Fruit fly (Drosophila melanogaster): Measurements from ENCODE around the gene CG14073.

Gene CG14073

DNA sequence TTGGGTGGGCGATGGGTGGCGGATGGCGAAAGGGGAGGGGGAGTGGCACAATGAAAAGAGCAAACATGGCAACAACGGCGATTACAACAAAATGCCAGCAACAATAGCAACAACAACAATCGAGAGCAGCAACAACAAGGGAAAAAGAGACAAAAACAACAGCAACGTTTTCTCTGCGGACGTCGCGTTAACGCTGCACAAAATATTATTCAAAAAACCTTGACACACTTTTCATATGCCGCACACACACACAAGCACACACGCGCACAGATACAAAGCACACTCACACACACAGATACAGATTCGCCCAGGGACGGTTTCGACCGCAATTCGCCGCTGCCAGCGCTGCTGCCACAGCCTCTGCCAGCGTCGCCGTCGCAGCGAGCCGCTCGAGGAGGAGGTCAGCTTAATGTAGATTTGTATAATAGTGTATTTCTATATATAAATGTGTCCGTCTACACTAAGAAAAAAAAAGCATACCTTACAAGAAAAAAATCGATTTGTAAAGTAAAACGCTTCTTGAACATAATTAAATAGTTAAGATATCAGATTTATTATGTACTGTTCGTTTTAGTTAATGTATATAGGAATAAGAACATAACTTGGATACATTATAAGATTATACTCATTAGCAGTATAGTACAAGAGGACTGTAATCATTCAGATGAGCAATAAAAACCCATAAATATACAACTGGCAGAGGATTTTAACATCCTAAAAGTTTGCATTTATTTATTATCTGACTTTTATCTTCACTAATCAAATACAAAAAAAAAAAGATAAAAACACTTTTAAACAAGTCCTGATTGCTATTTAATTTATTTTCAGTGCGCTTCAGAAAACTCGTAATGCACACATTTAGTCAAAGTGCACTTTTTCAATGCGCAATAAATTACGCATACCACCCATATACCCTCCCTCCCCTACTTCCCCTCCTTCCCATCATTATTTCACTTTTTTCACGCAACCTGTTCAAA is 38.5 kb downstream of the CG14073 start (continued):
- TF ChIP-seq nom (GFP tag; optimal IDR thresholded peaks at IDR 0.05) (peak; percentile 14), CG8944 (GFP tag; optimal IDR thresholded peaks at IDR 0.05) (peak; percentile 2), dmrt99B (tag; optimal IDR thresholded peaks at IDR 0.05) (peak; percentile 86), CG13296 (GFP tag; optimal IDR thresholded peaks at IDR 0.05) (peak; percentile 40), Mrtf (GFP tag; IDR thresholded peaks at IDR 0.05) (0 out of 3 replicates have a peak, but pooled peaks have one; percentile 34), CG18476 (GFP tag; optimal IDR thresholded peaks at IDR 0.05) (no peak), CG10565 (GFP tag; optimal IDR thresholded peaks at IDR 0.05) (no peak), CG4282 (GFP tag; optimal IDR thresholded peaks at IDR 0.05) (no peak), yki (optimal IDR thresholded peaks at IDR 0.05) (no peak), amos (GFP tag; IDR thresholded peaks at IDR 0.05; ENCODE audit: partially characterized antibody) (no peak), Sry-β (GFP tag; optimal IDR thresholded peaks at IDR 0.05) (no peak), pros (GFP tag; optimal IDR thresholded peaks at IDR 0.05) (no peak), CG11456 (GFP tag; IDR thresholded peaks at IDR 0.05) (no peak), NfI (GFP tag; optimal IDR thresholded peaks at IDR 0.05) (peak; percentile 57), psq (GFP tag; optimal IDR thresholded peaks at IDR 0.05) (no peak), CG5180 (GFP tag; optimal IDR thresholded peaks at IDR 0.05) (peak; percentile 60), wek (GFP tag; optimal IDR thresholded peaks at IDR 0.05) (no peak), Rx (GFP tag; IDR thresholded peaks at IDR 0.05) (no peak; the same call in 1 of the 2 replicates), CG7271 (tag; optimal IDR thresholded peaks at IDR 0.05) (no peak), CG1792 (GFP tag; optimal IDR thresholded peaks at IDR 0.05) (no peak), eyg (GFP tag; optimal IDR thresholded peaks at IDR 0.05) (peak; percentile 1), CG7786 (GFP tag; optimal IDR thresholded peaks at IDR 0.05) (no peak), CG18011 (GFP tag; optimal IDR thresholded peaks at IDR 0.05) (no peak), Mes4 (GFP tag; optimal IDR thresholded peaks at IDR 0.05) (no peak), Hr3 (GFP tag; optimal IDR thresholded peaks at IDR 0.05) (peak; percentile 26), gem (tag; optimal IDR thresholded peaks at IDR 0.05) (peak; percentile 77), esg (GFP tag; conservative IDR thresholded peaks at IDR 0.05) (peak; percentile 57), az2 (GFP tag; optimal IDR thresholded peaks at IDR 0.05) (peak; percentile 61), pb (GFP tag; optimal IDR thresholded peaks at IDR 0.05) (no peak), Hand (GFP tag; optimal IDR thresholded peaks at IDR 0.05) (no peak), sc (optimal IDR thresholded peaks at IDR 0.05) (no peak), sc (GFP tag; optimal IDR thresholded peaks at IDR 0.05) (no peak), Ets65A (GFP tag) (no peak), Chrac-16 (GFP tag; optimal IDR thresholded peaks at IDR 0.05) (peak; percentile 32), stwl (tag; optimal IDR thresholded peaks at IDR 0.05) (no peak), Ada2b (GFP tag; IDR thresholded peaks at IDR 0.05) (no peak; the same call in 1 of the 2 replicates), CG34224 (GFP tag; IDR thresholded peaks at IDR 0.05; ENCODE audit: partially characterized antibody) (no peak), CG17186 (GFP tag; optimal IDR thresholded peaks at IDR 0.05) (no peak), gro (GFP tag; optimal IDR thresholded peaks at IDR 0.05) (no peak), CG12659 (GFP tag; optimal IDR thresholded peaks at IDR 0.05) (peak; percentile 80), CG11093 (GFP tag; IDR thresholded peaks at IDR 0.05) (0 out of 3 replicates have a peak, but pooled peaks have one; percentile 31), CG30403 (GFP tag; optimal IDR thresholded peaks at IDR 0.05) (peak; percentile 73), zf30C (GFP tag; optimal IDR thresholded peaks at IDR 0.05) (no peak), CG14014 (GFP tag; IDR thresholded peaks at IDR 0.05) (peak; percentile 55; the same call in 1 of the 2 replicates), jigr1 (GFP tag; IDR thresholded peaks at IDR 0.05) (peak; percentile 61; the same call in 1 of the 3 replicates), vnd (GFP tag; IDR thresholded peaks at IDR 0.05; ENCODE audit: partially characterized antibody) (no peak), crp (GFP tag; optimal IDR thresholded peaks at IDR 0.05) (no peak), E2f1 (GFP tag; IDR thresholded peaks at IDR 0.05) (peak; percentile 53)

Data from whole organism, embryonic.